ENCODE assay signal across 3 worm cellular contexts in genomic region chrX:16377903-16378302, ce11.
TF ChIP-seq lines count a peak whose summit lies in the region.

No protein-coding gene starts in this region.

TF ChIP-seq in whole organism, L1 larva, 84 proteins besides CTCF, POLR2A, EP300 and RAD21 (continued from another document and continues in another):
- peak; percentile 47 for TF ChIP-seq tbx-2 (tag; optimal IDR thresholded peaks at IDR 0.05; lab: Kevin White, UChicago)
- TF ChIP-seq pqm-1 (tag; optimal IDR thresholded peaks at IDR 0.05; lab: Kevin White, UChicago): no peak
- TF ChIP-seq efl-3 (GFP tag; optimal IDR thresholded peaks at IDR 0.05; lab: Kevin White, UChicago): no peak
- TF ChIP-seq unc-62 (GFP tag; optimal IDR thresholded peaks at IDR 0.05; lab: Kevin White, UChicago): no peak
- TF ChIP-seq lir-3 (tag; optimal IDR thresholded peaks at IDR 0.05; lab: Kevin White, UChicago; ENCODE audit: poor library complexity): peak; percentile 69
- TF ChIP-seq ces-1 (GFP tag; optimal IDR thresholded peaks at IDR 0.05; lab: Kevin White, UChicago): no peak
- peak in 1 of 2 experiments; percentile 12 for TF ChIP-seq efl-1 (optimal IDR thresholded peaks at IDR 0.05; lab: Kevin White, UChicago)
- TF ChIP-seq efl-1 (GFP tag; optimal IDR thresholded peaks at IDR 0.05 in 1 of 2; lab: Kevin White, UChicago): peak in 1 of 2 experiments; percentile 89
- TF ChIP-seq jun-1 (tag; optimal IDR thresholded peaks at IDR 0.05; lab: Kevin White, UChicago): no peak
- no peak for TF ChIP-seq unc-98 (GFP tag; IDR thresholded peaks at IDR 0.05; lab: Robert Waterston, UW)
- TF ChIP-seq ama-1 (optimal IDR thresholded peaks at IDR 0.05; lab: Kevin White, UChicago): no peak
- TF ChIP-seq elt-3 (tag; optimal IDR thresholded peaks at IDR 0.05; lab: Kevin White, UChicago): peak in 4 of 6 experiments; percentile 8 to 69 (median 66)
- no peak for TF ChIP-seq zip-4 (GFP tag; optimal IDR thresholded peaks at IDR 0.05; lab: Kevin White, UChicago)
- no peak for TF ChIP-seq nhr-84 (tag; optimal IDR thresholded peaks at IDR 0.05; lab: Kevin White, UChicago)
- TF ChIP-seq C16A3.4 (tag; optimal IDR thresholded peaks at IDR 0.05; lab: Kevin White, UChicago): peak; percentile 47
- no peak for TF ChIP-seq snpc-4 (tag; optimal IDR thresholded peaks at IDR 0.05; lab: Kevin White, UChicago)
- no peak for TF ChIP-seq nhr-11 (tag; optimal IDR thresholded peaks at IDR 0.05; lab: Kevin White, UChicago)
- TF ChIP-seq fos-1 (tag; optimal IDR thresholded peaks at IDR 0.05; lab: Kevin White, UChicago): peak; percentile 19
- no peak for TF ChIP-seq ceh-63 (GFP tag; optimal IDR thresholded peaks at IDR 0.05; lab: Kevin White, UChicago)
- no peak for TF ChIP-seq egl-27 (tag; optimal IDR thresholded peaks at IDR 0.05; lab: Kevin White, UChicago)
- no peak for TF ChIP-seq ceh-8 (GFP tag; optimal IDR thresholded peaks at IDR 0.05; lab: Kevin White, UChicago)
- no peak for TF ChIP-seq mef-2 (tag; optimal IDR thresholded peaks at IDR 0.05; lab: Kevin White, UChicago)
- TF ChIP-seq blmp-1 (tag; optimal IDR thresholded peaks at IDR 0.05; lab: Kevin White, UChicago): no peak
- TF ChIP-seq dsc-1 (tag; optimal IDR thresholded peaks at IDR 0.05; lab: Kevin White, UChicago): peak; percentile 31
- TF ChIP-seq sup-37 (GFP tag; optimal IDR thresholded peaks at IDR 0.05; lab: Kevin White, UChicago): peak; percentile 31
- peak in 1 of 2 experiments; percentile 49 for TF ChIP-seq lsy-2 (tag; optimal IDR thresholded peaks at IDR 0.05; lab: Kevin White, UChicago)
- no peak for TF ChIP-seq ceh-90 (tag; optimal IDR thresholded peaks at IDR 0.05; lab: Kevin White, UChicago)
- TF ChIP-seq ceh-88 (GFP tag; IDR thresholded peaks at IDR 0.05; lab: Robert Waterston, UW): no peak
- TF ChIP-seq F16B12.6 (tag; optimal IDR thresholded peaks at IDR 0.05; lab: Kevin White, UChicago): no peak
- peak; percentile 6 for TF ChIP-seq pax-3 (tag; optimal IDR thresholded peaks at IDR 0.05; lab: Kevin White, UChicago)
- TF ChIP-seq mdl-1 (tag; optimal IDR thresholded peaks at IDR 0.05; lab: Kevin White, UChicago): peak in 1 of 2 experiments; percentile 63
- no peak for TF ChIP-seq lin-15B (tag; optimal IDR thresholded peaks at IDR 0.05; lab: Kevin White, UChicago)
- no peak for TF ChIP-seq unc-130 (tag; optimal IDR thresholded peaks at IDR 0.05; lab: Kevin White, UChicago)
- TF ChIP-seq nhr-20 (tag; optimal IDR thresholded peaks at IDR 0.05; lab: Kevin White, UChicago): peak; percentile 72
- TF ChIP-seq sox-4 (tag; optimal IDR thresholded peaks at IDR 0.05; lab: Kevin White, UChicago): no peak
- TF ChIP-seq nhr-71 (tag; optimal IDR thresholded peaks at IDR 0.05; lab: Kevin White, UChicago): peak; percentile 75
- no peak for TF ChIP-seq aha-1 (tag; optimal IDR thresholded peaks at IDR 0.05; lab: Kevin White, UChicago)
- TF ChIP-seq dpl-1 (GFP tag; optimal IDR thresholded peaks at IDR 0.05; lab: Kevin White, UChicago): no peak
- peak; percentile 22 for TF ChIP-seq fkh-10 (GFP tag; optimal IDR thresholded peaks at IDR 0.05; lab: Kevin White, UChicago)
- peak; percentile 68 for TF ChIP-seq nhr-19 (GFP tag; conservative IDR thresholded peaks at IDR 0.05; lab: Robert Waterston, UW)
- TF ChIP-seq snu-23 (GFP tag; optimal IDR thresholded peaks at IDR 0.05; lab: Kevin White, UChicago): peak; percentile 75
- TF ChIP-seq hlh-17 (GFP tag; optimal IDR thresholded peaks at IDR 0.05; lab: Kevin White, UChicago; ENCODE audit: borderline replicate concordance): no peak
- TF ChIP-seq grh-1 (GFP tag; IDR thresholded peaks at IDR 0.05; lab: Robert Waterston, UW): no peak
- TF ChIP-seq nhr-90 (tag; optimal IDR thresholded peaks at IDR 0.05; lab: Kevin White, UChicago; ENCODE audit: poor library complexity): peak; percentile 73

TF ChIP-seq in whole organism, L3 larva, 47 proteins besides CTCF, POLR2A, EP300 and RAD21 (continued from another document):
- TF ChIP-seq nhr-43 (tag; optimal IDR thresholded peaks at IDR 0.05; lab: Kevin White, UChicago; ENCODE audit: poor library complexity, severe bottlenecking) (peak; percentile 87), nhr-23 (tag; optimal IDR thresholded peaks at IDR 0.05; lab: Kevin White, UChicago) (peak; percentile 3), zag-1 (tag; optimal IDR thresholded peaks at IDR 0.05; lab: Kevin White, UChicago) (no peak), skn-1 (tag; optimal IDR thresholded peaks at IDR 0.05; lab: Kevin White, UChicago) (no peak), ztf-11 (tag; optimal IDR thresholded peaks at IDR 0.05; lab: Kevin White, UChicago) (no peak), ceh-28 (tag; optimal IDR thresholded peaks at IDR 0.05; lab: Kevin White, UChicago) (peak; percentile 33), nhr-25 (tag; optimal IDR thresholded peaks at IDR 0.05; lab: Kevin White, UChicago) (no peak), nfya-1 (tag; optimal IDR thresholded peaks at IDR 0.05; lab: Kevin White, UChicago; ENCODE audit: insufficient read depth) (peak; percentile 27), egl-27 (tag; optimal IDR thresholded peaks at IDR 0.05; lab: Kevin White, UChicago) (no peak), jun-1 (tag; optimal IDR thresholded peaks at IDR 0.05; lab: Kevin White, UChicago) (no peak), egl-5 (tag; optimal IDR thresholded peaks at IDR 0.05; lab: Kevin White, UChicago) (peak; percentile 37), mdl-1 (tag; optimal IDR thresholded peaks at IDR 0.05; lab: Kevin White, UChicago) (no peak), nhr-77 (tag; optimal IDR thresholded peaks at IDR 0.05; lab: Kevin White, UChicago) (no peak), lin-39 (tag; optimal IDR thresholded peaks at IDR 0.05; lab: Kevin White, UChicago) (no peak), fkh-10 (GFP tag; optimal IDR thresholded peaks at IDR 0.05; lab: Kevin White, UChicago) (peak; percentile 5), aly-2 (tag; optimal IDR thresholded peaks at IDR 0.05; lab: Kevin White, UChicago) (no peak), tbx-2 (tag; optimal IDR thresholded peaks at IDR 0.05; lab: Kevin White, UChicago) (peak; percentile 42)

TF ChIP-seq in whole organism, young adult, 124 proteins besides CTCF, POLR2A, EP300 and RAD21 (continued from another document and continues in another):
- TF ChIP-seq madf-8 (GFP tag; conservative IDR thresholded peaks at IDR 0.05; lab: Robert Waterston, UW): no peak
- peak; percentile 68 for TF ChIP-seq him-1 (tag; optimal IDR thresholded peaks at IDR 0.05; lab: Kevin White, UChicago)
- no peak for TF ChIP-seq lsl-1 (GFP tag; optimal IDR thresholded peaks at IDR 0.05; lab: Kevin White, UChicago)
- peak; percentile 74 for TF ChIP-seq madf-10 (tag; optimal IDR thresholded peaks at IDR 0.05; lab: Kevin White, UChicago)
- peak; percentile 39 for TF ChIP-seq athp-1 (tag; optimal IDR thresholded peaks at IDR 0.05; lab: Kevin White, UChicago)
- TF ChIP-seq snpc-1.1 (tag; optimal IDR thresholded peaks at IDR 0.05; lab: Kevin White, UChicago; ENCODE audit: insufficient read depth): peak; percentile 62
- TF ChIP-seq F55B11.4 (tag; optimal IDR thresholded peaks at IDR 0.05; lab: Kevin White, UChicago; ENCODE audit: borderline replicate concordance, insufficient read depth): no peak
- TF ChIP-seq egrh-3 (GFP tag; IDR thresholded peaks at IDR 0.05; lab: Robert Waterston, UW): no peak
- TF ChIP-seq egl-18 (GFP tag; IDR thresholded peaks at IDR 0.05; lab: Robert Waterston, UW): no peak
- peak; percentile 83 for TF ChIP-seq atf-7 (tag; optimal IDR thresholded peaks at IDR 0.05; lab: Kevin White, UChicago)
- TF ChIP-seq lin-40 (tag; optimal IDR thresholded peaks at IDR 0.05; lab: Kevin White, UChicago): peak; percentile 74
- TF ChIP-seq B0035.1 (tag; optimal IDR thresholded peaks at IDR 0.05; lab: Kevin White, UChicago): peak; percentile 52
- no peak for TF ChIP-seq nhr-120 (GFP tag; IDR thresholded peaks at IDR 0.05; lab: Robert Waterston, UW)
- TF ChIP-seq ceh-91 (GFP tag; IDR thresholded peaks at IDR 0.05; lab: Robert Waterston, UW): no peak
- TF ChIP-seq sdz-38 (tag; optimal IDR thresholded peaks at IDR 0.05; lab: Kevin White, UChicago): no peak
- TF ChIP-seq nfya-2 (GFP tag; IDR thresholded peaks at IDR 0.05; lab: Robert Waterston, UW): no peak
- TF ChIP-seq nfya-1 (tag; optimal IDR thresholded peaks at IDR 0.05; lab: Kevin White, UChicago; ENCODE audit: borderline replicate concordance, insufficient read depth): no peak
- TF ChIP-seq B0019.2 (GFP tag; conservative IDR thresholded peaks at IDR 0.05; lab: Robert Waterston, UW): no peak
- no peak for TF ChIP-seq nhr-27 (tag; optimal IDR thresholded peaks at IDR 0.05; lab: Kevin White, UChicago)
- TF ChIP-seq pbrm-1 (GFP tag; IDR thresholded peaks at IDR 0.05; lab: Robert Waterston, UW): peak; percentile 61; the same call in 1 of the 2 replicates
- no peak for TF ChIP-seq ztf-28 (GFP tag; IDR thresholded peaks at IDR 0.05; lab: Robert Waterston, UW)
- peak; percentile 72 for TF ChIP-seq hmg-1.2 (GFP tag; IDR thresholded peaks at IDR 0.05; lab: Robert Waterston, UW)
- peak; percentile 86 for TF ChIP-seq die-1 (tag; optimal IDR thresholded peaks at IDR 0.05; lab: Kevin White, UChicago)
- no peak for TF ChIP-seq sea-2 (GFP tag; IDR thresholded peaks at IDR 0.05; lab: Robert Waterston, UW)
- no peak for TF ChIP-seq F57A8.1 (GFP tag; optimal IDR thresholded peaks at IDR 0.05; lab: Kevin White, UChicago)
- 0 out of 2 replicates have a peak, but pooled peaks have one; percentile 9 for TF ChIP-seq hsf-1 (GFP tag; IDR thresholded peaks at IDR 0.05; lab: Robert Waterston, UW)
- no peak for TF ChIP-seq ceh-27 (GFP tag; optimal IDR thresholded peaks at IDR 0.05; lab: Kevin White, UChicago)
- TF ChIP-seq snpc-1.3 (tag; optimal IDR thresholded peaks at IDR 0.05; lab: Kevin White, UChicago; ENCODE audit: insufficient read depth): peak; percentile 64
- no peak for TF ChIP-seq hlh-26 (GFP tag; conservative IDR thresholded peaks at IDR 0.05; lab: Robert Waterston, UW)
- TF ChIP-seq attf-5 (GFP tag; optimal IDR thresholded peaks at IDR 0.05; lab: Kevin White, UChicago): peak; percentile 57
- TF ChIP-seq rpc-1 (optimal IDR thresholded peaks at IDR 0.05; lab: Kevin White, UChicago): peak; percentile 91
- TF ChIP-seq rpc-1 (tag; optimal IDR thresholded peaks at IDR 0.05; lab: Kevin White, UChicago): peak; percentile 93
- TF ChIP-seq zim-3 (tag; optimal IDR thresholded peaks at IDR 0.05; lab: Kevin White, UChicago): peak; percentile 62
- TF ChIP-seq repo-1 (tag; optimal IDR thresholded peaks at IDR 0.05; lab: Kevin White, UChicago): peak; percentile 76
- no peak for TF ChIP-seq ceh-79 (tag; optimal IDR thresholded peaks at IDR 0.05; lab: Kevin White, UChicago)
- TF ChIP-seq C06A6.2 (GFP tag; conservative IDR thresholded peaks at IDR 0.05; lab: Robert Waterston, UW): no peak
- TF ChIP-seq cebp-1 (GFP tag; IDR thresholded peaks at IDR 0.05; lab: Robert Waterston, UW): peak; percentile 43; the same call in 1 of the 2 replicates
- peak; percentile 63 for TF ChIP-seq cebp-1 (tag; optimal IDR thresholded peaks at IDR 0.05; lab: Kevin White, UChicago)
- TF ChIP-seq Y56A3A.18 (GFP tag; IDR thresholded peaks at IDR 0.05; lab: Robert Waterston, UW): 0 out of 2 replicates have a peak, but pooled peaks have one; percentile 51
- TF ChIP-seq gei-17 (GFP tag; optimal IDR thresholded peaks at IDR 0.05; lab: Kevin White, UChicago): peak; percentile 57
- TF ChIP-seq sptf-2 (GFP tag; optimal IDR thresholded peaks at IDR 0.05; lab: Kevin White, UChicago): no peak
- peak; percentile 57 for TF ChIP-seq somi-1 (GFP tag; optimal IDR thresholded peaks at IDR 0.05; lab: Kevin White, UChicago)
- TF ChIP-seq madf-3 (GFP tag; IDR thresholded peaks at IDR 0.05; lab: Robert Waterston, UW): no peak
- TF ChIP-seq dpl-1 (GFP tag; optimal IDR thresholded peaks at IDR 0.05; lab: Kevin White, UChicago): no peak
- TF ChIP-seq nhr-80 (tag; optimal IDR thresholded peaks at IDR 0.05; lab: Kevin White, UChicago): peak; percentile 95
- 0 out of 2 replicates have a peak, but pooled peaks have one; percentile 52 for TF ChIP-seq cebp-2 (GFP tag; IDR thresholded peaks at IDR 0.05; lab: Robert Waterston, UW)
- peak; percentile 81 for TF ChIP-seq nhr-90 (tag; optimal IDR thresholded peaks at IDR 0.05; lab: Kevin White, UChicago)
- no peak for TF ChIP-seq aptf-2 (GFP tag; conservative IDR thresholded peaks at IDR 0.05; lab: Robert Waterston, UW)
- peak; percentile 24 for TF ChIP-seq tlf-1 (GFP tag; optimal IDR thresholded peaks at IDR 0.05; lab: Kevin White, UChicago)
- TF ChIP-seq ceh-100 (GFP tag; IDR thresholded peaks at IDR 0.05; lab: Robert Waterston, UW): peak; percentile 33; the same call in 1 of the 2 replicates
- TF ChIP-seq dpff-1 (tag; optimal IDR thresholded peaks at IDR 0.05; lab: Kevin White, UChicago): no peak
- TF ChIP-seq nhr-179 (tag; optimal IDR thresholded peaks at IDR 0.05; lab: Kevin White, UChicago): no peak
- TF ChIP-seq T07F8.4 (tag; optimal IDR thresholded peaks at IDR 0.05; lab: Kevin White, UChicago): peak; percentile 74
- TF ChIP-seq ztf-3 (GFP tag; optimal IDR thresholded peaks at IDR 0.05; lab: Kevin White, UChicago): no peak
- peak; percentile 68; the same call in 1 of the 2 replicates for TF ChIP-seq Y53G8AR.9 (GFP tag; conservative IDR thresholded peaks at IDR 0.05; lab: Robert Waterston, UW)
- TF ChIP-seq nfyb-1 (GFP tag; IDR thresholded peaks at IDR 0.05; lab: Robert Waterston, UW): peak; percentile 85
- no peak for TF ChIP-seq bed-2 (GFP tag; IDR thresholded peaks at IDR 0.05; lab: Robert Waterston, UW)
- TF ChIP-seq mes-4 (tag; optimal IDR thresholded peaks at IDR 0.05; lab: Kevin White, UChicago): peak; percentile 41
- TF ChIP-seq lin-54 (GFP tag; optimal IDR thresholded peaks at IDR 0.05; lab: Kevin White, UChicago): peak; percentile 42
- peak; percentile 69 for TF ChIP-seq unc-62 (GFP tag; optimal IDR thresholded peaks at IDR 0.05; lab: Kevin White, UChicago)
- TF ChIP-seq madf-6 (GFP tag; IDR thresholded peaks at IDR 0.05; lab: Robert Waterston, UW): 0 out of 2 replicates have a peak, but pooled peaks have one; percentile 33
- TF ChIP-seq unc-130 (GFP tag; optimal IDR thresholded peaks at IDR 0.05; lab: Kevin White, UChicago): peak; percentile 13
- no peak for TF ChIP-seq Y53F4B.3 (GFP tag; IDR thresholded peaks at IDR 0.05; lab: Robert Waterston, UW)
- peak; percentile 53 for TF ChIP-seq rcor-1 (GFP tag; IDR thresholded peaks at IDR 0.05; lab: Robert Waterston, UW)
- TF ChIP-seq F52B5.7 (tag; optimal IDR thresholded peaks at IDR 0.05; lab: Kevin White, UChicago): no peak
- peak; percentile 61; the same call in 1 of the 2 replicates for TF ChIP-seq ekl-4 (GFP tag; IDR thresholded peaks at IDR 0.05; lab: Robert Waterston, UW)
- no peak for TF ChIP-seq zfh-2 (GFP tag; conservative IDR thresholded peaks at IDR 0.05; lab: Robert Waterston, UW)
- TF ChIP-seq lsy-27 (tag; optimal IDR thresholded peaks at IDR 0.05; lab: Kevin White, UChicago; ENCODE audit: borderline replicate concordance, insufficient read depth): peak; percentile 20
- peak; percentile 57 for TF ChIP-seq akir-1 (GFP tag; optimal IDR thresholded peaks at IDR 0.05; lab: Kevin White, UChicago)
- peak; percentile 4 for TF ChIP-seq F49E8.2 (tag; optimal IDR thresholded peaks at IDR 0.05; lab: Kevin White, UChicago; ENCODE audit: insufficient read depth)
- TF ChIP-seq mel-28 (tag; optimal IDR thresholded peaks at IDR 0.05; lab: Kevin White, UChicago; ENCODE audit: borderline replicate concordance): no peak
- peak in 1 of 3 experiments; percentile 38 for TF ChIP-seq lin-35 (GFP tag; optimal IDR thresholded peaks at IDR 0.05; lab: Kevin White, UChicago)
- TF ChIP-seq tbp1 (GFP tag; optimal IDR thresholded peaks at IDR 0.05; lab: Kevin White, UChicago): peak; percentile 94
- TF ChIP-seq F39B2.1 (GFP tag; IDR thresholded peaks at IDR 0.05; lab: Robert Waterston, UW): no peak
- TF ChIP-seq F10E7.11 (tag; optimal IDR thresholded peaks at IDR 0.05; lab: Kevin White, UChicago): no peak
- no peak for TF ChIP-seq ccch-3 (GFP tag; optimal IDR thresholded peaks at IDR 0.05; lab: Kevin White, UChicago)
- TF ChIP-seq lir-1 (GFP tag; conservative IDR thresholded peaks at IDR 0.05; lab: Robert Waterston, UW): 0 out of 2 replicates have a peak, but pooled peaks have one; percentile 7
